Worm (Caenorhabditis elegans) whole organism, mixed stage, embryonic: ENCODE data around the gene str-81.
"Not testable (repeated sequence)": the region's sequence is repeated elsewhere in the genome, so short reads cannot be mapped to it uniquely, and the experiment has no call there.

Experiments used
- M03D4.4 ChIP-seq: sonication (generic microtip); optimal IDR thresholded peaks from 2 replicates; lab custom pipeline; 2017; ENCODE audit warnings: mild to moderate bottlenecking, missing genetic modification characterization, missing compliant biosample characterization
- bed-3 ChIP-seq: fragments of 200-800 bp; sonication (Bioruptor generic); optimal IDR thresholded peaks from 3 replicates; lab custom pipeline; 2018; ENCODE audit warnings: mild to moderate bottlenecking, missing genetic modification characterization, moderate library complexity, missing compliant biosample characterization
- blmp-1 ChIP-seq: fragments of 150-350 bp; optimal IDR thresholded peaks from 2 replicates; lab custom pipeline; 2014; ENCODE audit warnings: missing biosample characterization, missing genetic modification characterization
- ceh-39 ChIP-seq: fragments of 150-350 bp; optimal IDR thresholded peaks from 2 replicates; lab custom pipeline; 2014; ENCODE audit warnings: missing biosample characterization, missing genetic modification characterization
- ceh-43 ChIP-seq: fragments of 200-800 bp; sonication (Bioruptor generic); optimal IDR thresholded peaks from 2 replicates; lab custom pipeline; 2018; ENCODE audit warnings: mild to moderate bottlenecking, missing genetic modification characterization, moderate library complexity, missing compliant biosample characterization
- ceh-83 ChIP-seq: fragments of 200-800 bp; sonication (Bioruptor generic); optimal IDR thresholded peaks from 2 replicates; lab custom pipeline; 2018; ENCODE audit warnings: mild to moderate bottlenecking, missing genetic modification characterization, missing compliant biosample characterization
- cnd-1 ChIP-seq: fragments of 200-800 bp; sonication (Bioruptor generic); optimal IDR thresholded peaks from 2 replicates; lab custom pipeline; 2018; ENCODE audit warnings: mild to moderate bottlenecking, missing genetic modification characterization, missing compliant biosample characterization
- drap-1 ChIP-seq: fragments of 200-800 bp; sonication (Bioruptor generic); optimal IDR thresholded peaks from 3 replicates; lab custom pipeline; 2018; ENCODE audit warnings: mild to moderate bottlenecking, missing genetic modification characterization, missing compliant biosample characterization
- elt-1 ChIP-seq: sonication (generic microtip); optimal IDR thresholded peaks from 2 replicates; lab custom pipeline; 2017; ENCODE audit warnings: missing genetic modification characterization, mild to moderate bottlenecking, missing compliant biosample characterization, antibody characterized with exemption, moderate library complexity, borderline replicate concordance; ENCODE audit not compliant: insufficient read depth
- elt-3 ChIP-seq: fragments of 150-350 bp; optimal IDR thresholded peaks from 2 replicates; lab custom pipeline; 2014; ENCODE audit warnings: missing biosample characterization, missing genetic modification characterization
- flh-1 ChIP-seq: fragments of 200-800 bp; sonication (Bioruptor generic); optimal IDR thresholded peaks from 2 replicates; lab custom pipeline; 2018; ENCODE audit warnings: mild to moderate bottlenecking, missing genetic modification characterization, moderate library complexity, missing compliant biosample characterization
- ham-2 ChIP-seq: fragments of 200-800 bp; sonication (Bioruptor generic); optimal IDR thresholded peaks from 2 replicates; lab custom pipeline; 2018; ENCODE audit warnings: mild to moderate bottlenecking, missing genetic modification characterization, missing compliant biosample characterization
- hlh-1 ChIP-seq: fragments of 150-350 bp; optimal IDR thresholded peaks from 2 replicates; lab custom pipeline; 2014; ENCODE audit warnings: missing biosample characterization, missing genetic modification reagents, missing genetic modification characterization
- lin-13 ChIP-seq: fragments of 150-350 bp; optimal IDR thresholded peaks from 2 replicates; lab custom pipeline; 2014; ENCODE audit warnings: missing biosample characterization, missing genetic modification characterization
- lin-32 ChIP-seq: fragments of 200-800 bp; sonication (Bioruptor generic); optimal IDR thresholded peaks from 2 replicates; lab custom pipeline; 2018; ENCODE audit warnings: mild to moderate bottlenecking, missing genetic modification characterization, missing compliant biosample characterization
- lsy-2 ChIP-seq: fragments of 150-350 bp; optimal IDR thresholded peaks from 2 replicates; lab custom pipeline; 2014; ENCODE audit warnings: missing biosample characterization, missing genetic modification characterization
- mab-5 ChIP-seq: fragments of 150-350 bp; optimal IDR thresholded peaks from 2 replicates; lab custom pipeline; 2014; ENCODE audit warnings: missing biosample characterization, missing genetic modification characterization
- mep-1 ChIP-seq: fragments of 150-350 bp; optimal IDR thresholded peaks from 2 replicates; lab custom pipeline; 2017; ENCODE audit warnings: missing biosample characterization, missing genetic modification reagents, missing genetic modification characterization, inconsistent platforms
- mls-2 ChIP-seq: sonication (generic microtip); optimal IDR thresholded peaks from 2 replicates; lab custom pipeline; 2016; ENCODE audit warnings: mild to moderate bottlenecking, missing genetic modification characterization, moderate library complexity, missing compliant biosample characterization
- nhr-12 ChIP-seq: fragments of 150-350 bp; optimal IDR thresholded peaks from 2 replicates; lab custom pipeline; 2014; ENCODE audit warnings: missing biosample characterization, missing genetic modification characterization
- nhr-237 ChIP-seq: fragments of 150-350 bp; optimal IDR thresholded peaks from 2 replicates; lab custom pipeline; 2014; ENCODE audit warnings: missing biosample characterization, missing genetic modification characterization
- nhr-28 ChIP-seq: fragments of 150-350 bp; optimal IDR thresholded peaks from 2 replicates; lab custom pipeline; 2014; ENCODE audit warnings: missing biosample characterization, missing genetic modification characterization
- pha-4 ChIP-seq: fragments of 150-350 bp; optimal IDR thresholded peaks from 2 replicates; lab custom pipeline; 2018; ENCODE audit warnings: missing biosample characterization, missing genetic modification reagents, missing genetic modification characterization
- sem-2 ChIP-seq: fragments of 200-800 bp; sonication (Bioruptor generic); optimal IDR thresholded peaks from 2 replicates; lab custom pipeline; 2018; ENCODE audit warnings: mild to moderate bottlenecking, missing genetic modification characterization, missing compliant biosample characterization
- snpc-4 ChIP-seq: fragments of 150-350 bp; optimal IDR thresholded peaks from 2 replicates; lab custom pipeline; 2014; ENCODE audit warnings: missing biosample characterization, missing genetic modification characterization
- tbx-8 ChIP-seq: fragments of 200-800 bp; sonication (Bioruptor generic); optimal IDR thresholded peaks from 2 replicates; lab custom pipeline; 2018; ENCODE audit warnings: mild to moderate bottlenecking, missing genetic modification characterization, moderate library complexity, missing compliant biosample characterization
- unc-120 ChIP-seq: sonication (generic microtip); optimal IDR thresholded peaks from 2 replicates; lab custom pipeline; 2017; ENCODE audit warnings: missing genetic modification characterization, missing compliant biosample characterization; ENCODE audit not compliant: poor library complexity, severe bottlenecking
- unc-39 ChIP-seq: fragments of 150-350 bp; optimal IDR thresholded peaks from 2 replicates; lab custom pipeline; 2014; ENCODE audit warnings: missing biosample characterization, missing genetic modification characterization
- unc-62 ChIP-seq: fragments of 150-350 bp; optimal IDR thresholded peaks from 2 replicates; lab custom pipeline; 2014; ENCODE audit warnings: missing biosample characterization, missing genetic modification reagents, missing genetic modification characterization

The str-81 gene

ce11 chrV:19264148-19264547 is 13.3 kb upstream of the str-81 start, which contains the start of gene F21D9.1:
TSS of gene F21D9.1 (plus strand) at chrV:19264448.
- TF ChIP-seq sem-2; nhr-12; mep-1 (tag; lab: Kevin White, UChicago): not testable (repeated sequence)

DNA sequence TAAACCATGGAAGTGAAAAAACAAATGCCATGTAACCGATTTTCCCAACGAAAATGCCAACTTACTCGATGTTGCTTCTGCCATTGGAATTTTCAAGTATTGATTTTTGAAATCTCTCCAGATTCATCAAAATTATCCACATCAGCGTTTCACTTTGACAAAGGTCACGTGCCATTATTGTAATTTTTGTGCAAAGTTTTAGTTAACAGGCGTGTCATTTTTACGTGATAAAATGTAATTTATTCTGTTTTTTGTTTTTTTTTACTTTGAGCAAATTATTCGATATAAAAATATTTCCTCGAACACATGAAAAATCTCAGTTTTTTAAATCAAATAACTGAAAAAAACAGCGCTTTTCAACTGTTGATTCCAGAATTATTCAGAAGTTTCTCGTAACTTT is 11.5 kb upstream of the str-81 start, which contains the start of gene F21D9.2:
Gene F21D9.2, minus strand, starts transcription at position 101 of the 400 bp plus-strand sequence.
- TF ChIP-seq ceh-43 (GFP tag; lab: Kevin White, UChicago) = no peak
- TF ChIP-seq ham-2 (GFP tag; lab: Kevin White, UChicago) = no peak
- TF ChIP-seq ceh-83 (GFP tag; lab: Kevin White, UChicago) = no peak
- TF ChIP-seq drap-1 (GFP tag; lab: Kevin White, UChicago) = no peak
- no peak for TF ChIP-seq mls-2 (tag; lab: Kevin White, UChicago)
- no peak for TF ChIP-seq pha-4 (tag; lab: Kevin White, UChicago)
- no peak for TF ChIP-seq unc-120
- TF ChIP-seq snpc-4 (tag; lab: Kevin White, UChicago) = no peak
- no peak for TF ChIP-seq unc-62 (GFP tag; lab: Kevin White, UChicago)
- no peak for TF ChIP-seq lsy-2 (tag; lab: Kevin White, UChicago)
- TF ChIP-seq nhr-28 (tag; lab: Kevin White, UChicago) = no peak
- no peak for TF ChIP-seq flh-1 (GFP tag; lab: Kevin White, UChicago)
- no peak for TF ChIP-seq lin-13 (tag; lab: Kevin White, UChicago)
- no peak for TF ChIP-seq mab-5 (tag; lab: Kevin White, UChicago)
- no peak for TF ChIP-seq mep-1 (tag; lab: Kevin White, UChicago)
- no peak for TF ChIP-seq M03D4.4 (tag; lab: Kevin White, UChicago)
- no peak for TF ChIP-seq nhr-237 (tag; lab: Kevin White, UChicago)
- TF ChIP-seq, all 35 proteins: peak for 0

DNA sequence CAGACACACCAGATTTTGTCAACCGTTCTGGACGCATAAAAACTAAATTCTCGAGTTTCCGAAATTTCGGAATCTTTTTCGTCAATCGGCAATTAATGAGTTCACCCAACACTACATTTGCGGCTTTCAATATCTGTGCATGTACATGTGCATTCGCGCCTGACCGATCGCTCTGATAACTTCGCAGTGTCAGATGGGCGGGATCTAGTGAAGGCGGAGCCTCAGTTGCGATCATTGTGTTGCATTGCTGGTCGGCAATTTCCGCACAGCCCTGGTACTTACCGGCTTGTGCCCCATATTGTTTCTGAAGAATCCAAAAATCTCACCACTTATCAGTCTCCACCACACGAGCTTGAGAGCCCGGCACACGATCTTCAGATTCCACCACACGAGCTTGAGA is 9.8 kb upstream of the str-81 start:
- no peak for TF ChIP-seq ceh-39 (tag; lab: Kevin White, UChicago)
- no peak for TF ChIP-seq drap-1 (GFP tag; lab: Kevin White, UChicago)
- TF ChIP-seq nhr-237 (tag; lab: Kevin White, UChicago) = no peak
- TF ChIP-seq ham-2 (GFP tag; lab: Kevin White, UChicago) = no peak
- TF ChIP-seq, all 35 proteins: peak for 0

DNA sequence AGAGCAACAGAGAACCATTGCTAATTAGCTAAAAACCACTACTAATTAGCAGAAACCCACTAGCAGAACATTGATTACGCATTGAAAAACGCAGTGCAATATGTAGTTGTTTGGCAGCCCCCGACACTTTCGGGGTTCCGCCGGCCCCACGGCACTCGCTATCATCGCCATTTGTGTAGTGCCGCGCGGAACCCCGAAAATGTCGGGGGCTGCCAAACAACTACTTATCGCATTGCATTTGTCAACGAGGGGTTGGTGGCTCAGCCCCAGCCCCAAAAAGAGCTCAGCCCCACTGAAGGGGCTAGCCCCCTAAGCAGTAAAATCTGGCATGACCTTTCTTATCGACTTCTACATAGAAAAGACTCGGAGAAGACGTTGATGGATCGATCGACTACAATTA is 8.5 kb upstream of the str-81 start:
- no peak for TF ChIP-seq mep-1 (tag; lab: Kevin White, UChicago)
- TF ChIP-seq blmp-1 (tag; lab: Kevin White, UChicago) = no peak
- TF ChIP-seq pha-4 (tag; lab: Kevin White, UChicago) = no peak
- TF ChIP-seq elt-1 (tag; lab: Kevin White, UChicago) = no peak
- TF ChIP-seq mab-5 (tag; lab: Kevin White, UChicago) = no peak
- no peak for TF ChIP-seq ham-2 (GFP tag; lab: Kevin White, UChicago)
- no peak for TF ChIP-seq lin-13 (tag; lab: Kevin White, UChicago)
- no peak for TF ChIP-seq sem-2
- no peak for TF ChIP-seq lin-32 (GFP tag; lab: Kevin White, UChicago)
- no peak for TF ChIP-seq bed-3 (GFP tag; lab: Kevin White, UChicago)
- no peak for TF ChIP-seq tbx-8 (GFP tag; lab: Kevin White, UChicago)
- TF ChIP-seq cnd-1 (tag; lab: Kevin White, UChicago) = no peak
- TF ChIP-seq unc-39 (tag; lab: Kevin White, UChicago) = no peak

ce11 chrV:19257653-19258052 is 6.8 kb upstream of the str-81 start, which contains the start of gene F21D9.3:
TSS of gene F21D9.3 (minus strand) at chrV:19257753.
- no peak for TF ChIP-seq ceh-83 (GFP tag; lab: Kevin White, UChicago)
- no peak for TF ChIP-seq nhr-28 (tag; lab: Kevin White, UChicago)
- TF ChIP-seq hlh-1 (tag; lab: Kevin White, UChicago) = no peak
- no peak for TF ChIP-seq lin-32 (GFP tag; lab: Kevin White, UChicago)
- TF ChIP-seq mab-5 (tag; lab: Kevin White, UChicago) = no peak
- no peak for TF ChIP-seq elt-3
- no peak for TF ChIP-seq nhr-12
- no peak for TF ChIP-seq blmp-1 (tag; lab: Kevin White, UChicago)
- no peak for TF ChIP-seq snpc-4 (tag; lab: Kevin White, UChicago)
- no peak for TF ChIP-seq flh-1 (GFP tag; lab: Kevin White, UChicago)
